Worm (Caenorhabditis elegans): ENCODE data around the gene R07A4.3.

Gene R07A4.3

ce11 chrX:10768289-10769153 lies 15.0 kb downstream of the R07A4.3 start (continued):
- TF ChIP-seq xnd-1 (tag; optimal IDR thresholded peaks at IDR 0.05): no peak
- no peak; the same call in 1 of the 2 replicates for TF ChIP-seq hmg-1.2 (GFP tag; IDR thresholded peaks at IDR 0.05)
- TF ChIP-seq pbrm-1 (GFP tag; IDR thresholded peaks at IDR 0.05): 0 out of 2 replicates have a peak, but pooled peaks have one; percentile 10
- TF ChIP-seq mel-28 (tag; optimal IDR thresholded peaks at IDR 0.05; ENCODE audit: borderline replicate concordance): no peak
- TF ChIP-seq egl-44 (GFP tag; IDR thresholded peaks at IDR 0.05): no peak
- TF ChIP-seq F37B4.10 (GFP tag; IDR thresholded peaks at IDR 0.05): no peak
- TF ChIP-seq ZK185.1 (tag; optimal IDR thresholded peaks at IDR 0.05; ENCODE audit: poor library complexity, severe bottlenecking): peak; percentile 48
- no peak for TF ChIP-seq T07F8.4 (tag; optimal IDR thresholded peaks at IDR 0.05)
- no peak for TF ChIP-seq tbp1 (GFP tag; optimal IDR thresholded peaks at IDR 0.05)
- peak; percentile 28; the same call in 1 of the 2 replicates for TF ChIP-seq egrh-3 (GFP tag; IDR thresholded peaks at IDR 0.05)
- 0 out of 2 replicates have a peak, but pooled peaks have one; percentile 11 for TF ChIP-seq mcd-1 (GFP tag; IDR thresholded peaks at IDR 0.05)
- TF ChIP-seq F55B11.4 (tag; optimal IDR thresholded peaks at IDR 0.05; ENCODE audit: borderline replicate concordance, insufficient read depth): no peak
- no peak for TF ChIP-seq nhr-90 (tag; optimal IDR thresholded peaks at IDR 0.05)
- TF ChIP-seq repo-1 (tag; optimal IDR thresholded peaks at IDR 0.05): no peak
- TF ChIP-seq snpc-1.1 (tag; optimal IDR thresholded peaks at IDR 0.05; ENCODE audit: insufficient read depth): no peak
- TF ChIP-seq ceh-79 (tag; optimal IDR thresholded peaks at IDR 0.05): no peak
- no peak for TF ChIP-seq dox-1 (GFP tag; IDR thresholded peaks at IDR 0.05)
- TF ChIP-seq lsl-1 (GFP tag; optimal IDR thresholded peaks at IDR 0.05): no peak
- TF ChIP-seq zfh-2 (GFP tag; conservative IDR thresholded peaks at IDR 0.05): peak; percentile 53
- no peak for TF ChIP-seq ztf-22 (GFP tag; optimal IDR thresholded peaks at IDR 0.05)
- no peak for TF ChIP-seq lin-54 (GFP tag; optimal IDR thresholded peaks at IDR 0.05)
- no peak for TF ChIP-seq let-526 (GFP tag; IDR thresholded peaks at IDR 0.05)
- no peak for TF ChIP-seq ama-1 (optimal IDR thresholded peaks at IDR 0.05)
- peak in 1 of 2 experiments; percentile 18 for TF ChIP-seq ama-1 (GFP tag; optimal IDR thresholded peaks at IDR 0.05)
- TF ChIP-seq snpc-4 (GFP tag; optimal IDR thresholded peaks at IDR 0.05): peak; percentile 47
- TF ChIP-seq snpc-4 (tag; optimal IDR thresholded peaks at IDR 0.05): peak; percentile 49 to 75 (median 70)
- TF ChIP-seq F52B5.7 (tag; optimal IDR thresholded peaks at IDR 0.05): no peak
- TF ChIP-seq dpff-1 (tag; optimal IDR thresholded peaks at IDR 0.05): no peak
- TF ChIP-seq rpc-1 (optimal IDR thresholded peaks at IDR 0.05): no peak
- no peak for TF ChIP-seq rpc-1 (tag; optimal IDR thresholded peaks at IDR 0.05)
- no peak for TF ChIP-seq ztf-6 (GFP tag; IDR thresholded peaks at IDR 0.05)
- peak; percentile 4 for TF ChIP-seq lin-40 (tag; optimal IDR thresholded peaks at IDR 0.05)
- TF ChIP-seq ekl-4 (GFP tag; IDR thresholded peaks at IDR 0.05): no peak
- TF ChIP-seq hmg-20 (GFP tag; IDR thresholded peaks at IDR 0.05): no peak
- no peak for TF ChIP-seq ztf-28 (GFP tag; IDR thresholded peaks at IDR 0.05)
- TF ChIP-seq nhr-80 (tag; optimal IDR thresholded peaks at IDR 0.05): no peak
- no peak for TF ChIP-seq rcor-1 (GFP tag; IDR thresholded peaks at IDR 0.05)

ce11 chrX:10769232-10769738 lies 15.8 kb downstream of the R07A4.3 start, which contains the start of gene sma-9:
TSS of gene sma-9 (plus strand) at chrX:10769282.
- TF ChIP-seq egl-44 (GFP tag; IDR thresholded peaks at IDR 0.05): no peak
- TF ChIP-seq nhr-179 (tag; optimal IDR thresholded peaks at IDR 0.05): no peak
- no peak for TF ChIP-seq F23B12.7 (tag; optimal IDR thresholded peaks at IDR 0.05; ENCODE audit: insufficient read depth)
- TF ChIP-seq F55B11.4 (tag; optimal IDR thresholded peaks at IDR 0.05; ENCODE audit: borderline replicate concordance, insufficient read depth): no peak
- no peak for TF ChIP-seq lir-1 (GFP tag; conservative IDR thresholded peaks at IDR 0.05)
- TF ChIP-seq mcd-1 (GFP tag; IDR thresholded peaks at IDR 0.05): no peak
- no peak for TF ChIP-seq rec-8 (tag; optimal IDR thresholded peaks at IDR 0.05)
- no peak for TF ChIP-seq B0019.2 (GFP tag; conservative IDR thresholded peaks at IDR 0.05)
- TF ChIP-seq bed-1 (GFP tag; IDR thresholded peaks at IDR 0.05): no peak
